Fruit fly (Drosophila melanogaster): Measurements from ENCODE around the gene Gr10a.

The Gr10a gene

dm6 chrX:11440944-11441343 is 23.7 kb upstream of the Gr10a start (continued):
- TF ChIP-seq dan (GFP tag; IDR thresholded peaks at IDR 0.05) = no peak
- TF ChIP-seq Mad (GFP tag; optimal IDR thresholded peaks at IDR 0.05) = no peak
- TF ChIP-seq CG7556 (GFP tag; optimal IDR thresholded peaks at IDR 0.05) = peak; percentile 20
- peak; percentile 20 for TF ChIP-seq nmo (GFP tag; optimal IDR thresholded peaks at IDR 0.05)
- TF ChIP-seq NfI (GFP tag; optimal IDR thresholded peaks at IDR 0.05) = no peak
- TF ChIP-seq slp2 (GFP tag; optimal IDR thresholded peaks at IDR 0.05) = no peak
- no peak for TF ChIP-seq Gug (GFP tag; IDR thresholded peaks at IDR 0.05)
- no peak for TF ChIP-seq CG15011 (GFP tag; optimal IDR thresholded peaks at IDR 0.05)
- TF ChIP-seq gcm2 (GFP tag; optimal IDR thresholded peaks at IDR 0.05) = no peak
- no peak for TF ChIP-seq Dfd (GFP tag; optimal IDR thresholded peaks at IDR 0.05)
- TF ChIP-seq Hey (tag; optimal IDR thresholded peaks at IDR 0.05) = no peak
- no peak for TF ChIP-seq mld (GFP tag; IDR thresholded peaks at IDR 0.05; ENCODE audit: partially characterized antibody)
- TF ChIP-seq schlank (tag; optimal IDR thresholded peaks at IDR 0.05) = no peak
- no peak for TF ChIP-seq CG6654 (GFP tag; optimal IDR thresholded peaks at IDR 0.05)
- TF ChIP-seq CG11696 (GFP tag; IDR thresholded peaks at IDR 0.05) = no peak
- TF ChIP-seq CG8089 (GFP tag; optimal IDR thresholded peaks at IDR 0.05) = no peak
- TF ChIP-seq HmgZ (tag; optimal IDR thresholded peaks at IDR 0.05) = no peak
- TF ChIP-seq CG13296 (GFP tag; optimal IDR thresholded peaks at IDR 0.05) = peak; percentile 60
- TF ChIP-seq Doc2 (GFP tag; IDR thresholded peaks at IDR 0.05) = no peak
- TF ChIP-seq CG31224 (GFP tag; IDR thresholded peaks at IDR 0.05) = no peak
- 0 out of 2 replicates have a peak, but pooled peaks have one; percentile 35 for TF ChIP-seq CG31441 (GFP tag; IDR thresholded peaks at IDR 0.05)
- TF ChIP-seq CG8290 (GFP tag; optimal IDR thresholded peaks at IDR 0.05) = no peak
- TF ChIP-seq CG8290 (tag; optimal IDR thresholded peaks at IDR 0.05) = no peak
- no peak for TF ChIP-seq amos (GFP tag; IDR thresholded peaks at IDR 0.05; ENCODE audit: partially characterized antibody)
- no peak for TF ChIP-seq unc-4 (GFP tag; IDR thresholded peaks at IDR 0.05; ENCODE audit: partially characterized antibody)
- TF ChIP-seq Nf-YB (GFP tag; optimal IDR thresholded peaks at IDR 0.05) = no peak
- no peak for TF ChIP-seq CG5245 (GFP tag; optimal IDR thresholded peaks at IDR 0.05)
- no peak for TF ChIP-seq jigr1 (GFP tag; IDR thresholded peaks at IDR 0.05)
- no peak for TF ChIP-seq CG6813 (GFP tag; optimal IDR thresholded peaks at IDR 0.05)
- TF ChIP-seq CG14667 (GFP tag; IDR thresholded peaks at IDR 0.05) = no peak
- no peak for TF ChIP-seq toy (GFP tag; IDR thresholded peaks at IDR 0.05)
- no peak for TF ChIP-seq CG33213 (GFP tag; optimal IDR thresholded peaks at IDR 0.05)
- no peak for TF ChIP-seq yki (optimal IDR thresholded peaks at IDR 0.05)
- TF ChIP-seq emc (GFP tag; optimal IDR thresholded peaks at IDR 0.05) = no peak
- TF ChIP-seq PHDP (tag; optimal IDR thresholded peaks at IDR 0.05) = peak; percentile 34
- no peak for TF ChIP-seq CG34224 (GFP tag; IDR thresholded peaks at IDR 0.05; ENCODE audit: partially characterized antibody)
- TF ChIP-seq Dek (tag; optimal IDR thresholded peaks at IDR 0.05) = no peak
- no peak for TF ChIP-seq CG4854 (GFP tag; optimal IDR thresholded peaks at IDR 0.05)
- no peak for TF ChIP-seq CG7372 (GFP tag; IDR thresholded peaks at IDR 0.05)
- TF ChIP-seq CG3407 (GFP tag; optimal IDR thresholded peaks at IDR 0.05) = no peak
- no peak for TF ChIP-seq mirr (GFP tag; optimal IDR thresholded peaks at IDR 0.05)
- TF ChIP-seq Trl (optimal IDR thresholded peaks at IDR 0.05) = no peak
- TF ChIP-seq Trl (GFP tag; optimal IDR thresholded peaks at IDR 0.05) = no peak
- TF ChIP-seq CG16779 (GFP tag; IDR thresholded peaks at IDR 0.05) = no peak
- TF ChIP-seq sens-2 (GFP tag; IDR thresholded peaks at IDR 0.05) = no peak
- TF ChIP-seq gce (GFP tag; IDR thresholded peaks at IDR 0.05) = no peak
- no peak for TF ChIP-seq CG12236 (GFP tag; optimal IDR thresholded peaks at IDR 0.05)
- TF ChIP-seq CG6254 (GFP tag; optimal IDR thresholded peaks at IDR 0.05) = no peak
- no peak for TF ChIP-seq CkIIα-i1 (GFP tag; IDR thresholded peaks at IDR 0.05)
- no peak for TF ChIP-seq Myb (GFP tag; optimal IDR thresholded peaks at IDR 0.05)
- TF ChIP-seq Sox102F (GFP tag; optimal IDR thresholded peaks at IDR 0.05) = peak; percentile 38
- TF ChIP-seq Dll (GFP tag; IDR thresholded peaks at IDR 0.05; ENCODE audit: partially characterized antibody) = no peak
- peak; percentile 21 for TF ChIP-seq bcd (GFP tag; optimal IDR thresholded peaks at IDR 0.05)
